Worm (Caenorhabditis elegans) whole organism, L4 larva: Measurements from ENCODE around the gene lntl-1.

Experiments used
- T20F7.1 ChIP-seq: fragments of 200-800 bp; sonication (Bioruptor generic); optimal IDR thresholded peaks from 2 replicates; lab custom pipeline; 2018; ENCODE audit warnings: mild to moderate bottlenecking, missing genetic modification characterization, missing compliant biosample characterization
- dpl-1 ChIP-seq: fragments of 150-350 bp; optimal IDR thresholded peaks from 2 replicates; lab custom pipeline; 2014; ENCODE audit warnings: missing biosample characterization, missing genetic modification reagents, missing genetic modification characterization
- fos-1 ChIP-seq: fragments of 150-350 bp; optimal IDR thresholded peaks from 2 replicates; lab custom pipeline; 2014; ENCODE audit warnings: missing biosample characterization, missing genetic modification characterization
- lsy-2 ChIP-seq, 2 experiments: fragments of 150-350 bp in 1 of 2; sonication (generic microtip) in 1 of 2; optimal IDR thresholded peaks; 2 replicates each; lab custom pipeline; 2014 to 2017; ENCODE audit warnings: missing biosample characterization in 2 of 2, missing genetic modification characterization in 2 of 2
- mdl-1 ChIP-seq, 2 experiments: fragments of 150-350 bp in 1 of 2; sonication (generic microtip) in 1 of 2; optimal IDR thresholded peaks; 2 replicates each; lab custom pipeline; 2014 to 2017; ENCODE audit warnings: missing biosample characterization in 2 of 2, missing genetic modification characterization in 2 of 2
- nhr-11 ChIP-seq: fragments of 150-350 bp; optimal IDR thresholded peaks from 2 replicates; lab custom pipeline; 2014; ENCODE audit warnings: missing biosample characterization, missing genetic modification characterization
- nhr-77 ChIP-seq: fragments of 150-350 bp; optimal IDR thresholded peaks from 2 replicates; lab custom pipeline; 2014; ENCODE audit warnings: missing biosample characterization, missing genetic modification characterization
- snpc-4 ChIP-seq: fragments of 150-350 bp; optimal IDR thresholded peaks from 2 replicates; lab custom pipeline; 2014; ENCODE audit warnings: missing biosample characterization, missing genetic modification characterization

DNA sequence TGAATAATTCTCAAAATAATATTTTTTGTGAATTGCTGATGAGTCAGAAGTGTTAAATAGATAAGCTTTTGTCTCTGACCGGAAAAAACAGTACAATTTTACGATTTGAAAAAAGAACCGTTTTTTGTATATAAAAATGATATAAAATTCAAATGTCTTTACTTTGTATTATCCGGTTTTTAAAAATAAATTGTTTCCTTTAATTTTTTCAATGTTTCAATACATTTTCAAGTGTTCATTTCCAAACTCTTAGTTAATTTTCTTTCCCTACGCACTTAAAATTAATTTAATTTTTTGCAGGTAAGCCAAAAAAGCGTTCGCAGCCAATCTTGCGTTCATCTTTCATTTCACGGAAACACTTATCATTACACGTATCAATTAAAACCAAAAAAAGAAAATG lies 17.6 kb upstream of the lntl-1 start, which contains the start of gene egal-1:
- TF ChIP-seq nhr-11 (tag; lab: Kevin White, UChicago) (no peak), T20F7.1 (GFP tag; lab: Kevin White, UChicago) (no peak), fos-1 (tag; lab: Kevin White, UChicago) (no peak), lsy-2 (tag; optimal IDR thresholded peaks at IDR 0.05; lab: Kevin White, UChicago) (no peak), dpl-1 (GFP tag; lab: Kevin White, UChicago) (no peak), mdl-1 (tag; optimal IDR thresholded peaks at IDR 0.05; lab: Kevin White, UChicago) (no peak), nhr-77 (tag; lab: Kevin White, UChicago) (no peak), snpc-4 (tag; lab: Kevin White, UChicago) (no peak)
